Worm (Caenorhabditis elegans): ENCODE measurements around the gene srd-10.

Gene srd-10

DNA sequence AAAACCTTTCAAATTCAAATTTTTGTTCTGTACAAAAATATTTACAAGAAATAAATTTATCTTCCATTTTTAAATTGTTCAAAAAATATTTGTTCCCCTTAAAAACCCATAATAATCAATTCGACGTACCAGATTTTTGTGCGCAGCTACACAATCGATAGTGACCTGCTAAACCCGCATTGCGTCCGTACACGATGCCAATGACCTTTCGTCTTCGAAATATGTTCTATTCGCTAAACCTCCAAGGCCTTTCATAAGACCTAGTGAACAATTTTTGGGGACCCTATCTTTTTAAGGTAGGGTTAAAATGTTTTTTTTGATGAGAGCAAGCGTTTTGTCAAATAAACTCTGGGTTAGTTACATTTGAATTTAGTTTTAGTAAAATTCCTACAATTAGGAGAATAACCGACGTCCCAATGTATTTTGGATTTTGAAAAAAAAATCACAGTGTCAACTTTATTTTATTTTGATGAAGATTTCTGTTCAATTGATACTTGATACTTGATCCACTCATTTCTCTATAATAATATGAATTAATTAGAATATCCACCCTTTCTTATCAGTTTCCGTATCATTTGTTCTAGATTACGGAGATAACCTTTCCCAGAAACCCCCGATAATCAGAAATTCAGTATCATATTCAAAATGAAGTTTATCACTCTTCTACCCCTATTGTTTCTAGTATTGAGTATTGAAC, 27.3 kb downstream of the srd-10 start, which contains the start of gene Y45F10B.59:
Gene Y45F10B.59, plus strand, starts transcription at position 647 of the 697 bp plus-strand sequence.
- TF ChIP-seq lin-32 (GFP tag; optimal IDR thresholded peaks at IDR 0.05) (no peak), mab-5 (tag; optimal IDR thresholded peaks at IDR 0.05) (no peak), nhr-12 (tag; optimal IDR thresholded peaks at IDR 0.05) (no peak), ceh-43 (GFP tag; optimal IDR thresholded peaks at IDR 0.05) (no peak), lin-13 (tag; optimal IDR thresholded peaks at IDR 0.05) (no peak), ceh-83 (GFP tag; optimal IDR thresholded peaks at IDR 0.05) (no peak), elt-1 (tag; optimal IDR thresholded peaks at IDR 0.05; ENCODE audit: borderline replicate concordance, insufficient read depth) (no peak), nhr-76 (tag; optimal IDR thresholded peaks at IDR 0.05) (no peak), M03D4.4 (tag; optimal IDR thresholded peaks at IDR 0.05) (no peak), lsy-2 (tag; optimal IDR thresholded peaks at IDR 0.05) (no peak), blmp-1 (tag; optimal IDR thresholded peaks at IDR 0.05) (no peak), ham-2 (GFP tag; optimal IDR thresholded peaks at IDR 0.05) (no peak), elt-3 (tag; optimal IDR thresholded peaks at IDR 0.05) (no peak), sptf-1 (tag; optimal IDR thresholded peaks at IDR 0.05) (no peak), mls-2 (tag; optimal IDR thresholded peaks at IDR 0.05) (no peak), snpc-4 (tag; optimal IDR thresholded peaks at IDR 0.05) (no peak)

DNA sequence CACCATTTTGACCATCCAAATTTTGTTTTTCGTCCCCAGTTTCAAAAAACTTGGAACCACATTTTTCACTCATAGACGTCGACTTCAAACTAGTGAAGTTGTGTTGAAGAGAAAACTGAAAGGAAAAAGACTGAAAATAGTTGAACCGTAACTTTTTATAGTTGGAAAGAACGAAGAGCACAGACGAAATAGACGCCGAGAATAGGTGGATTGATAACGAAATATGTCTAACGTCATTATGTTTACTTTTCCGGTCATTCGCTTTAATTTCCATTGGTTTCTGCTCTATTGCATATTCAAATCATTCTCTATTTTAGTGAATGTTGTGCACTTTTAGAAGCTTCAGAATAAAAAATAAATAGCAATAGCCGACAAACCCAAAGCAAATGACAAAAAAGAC, 34.9 kb downstream of the srd-10 start, which contains the start of gene C08F11.13:
Gene C08F11.13, minus strand, starts transcription at position 138 of the 400 bp plus-strand sequence.
- TF ChIP-seq hlh-1 (tag; optimal IDR thresholded peaks at IDR 0.05) (no peak), nhr-28 (tag; optimal IDR thresholded peaks at IDR 0.05) (no peak), ztf-11 (tag; optimal IDR thresholded peaks at IDR 0.05) (no peak), elt-3 (tag; optimal IDR thresholded peaks at IDR 0.05) (no peak), nhr-12 (tag; optimal IDR thresholded peaks at IDR 0.05) (no peak), mep-1 (tag; optimal IDR thresholded peaks at IDR 0.05) (no peak), unc-39 (tag; optimal IDR thresholded peaks at IDR 0.05) (no peak), nhr-237 (tag; optimal IDR thresholded peaks at IDR 0.05) (no peak), lin-13 (tag; optimal IDR thresholded peaks at IDR 0.05) (no peak)

DNA sequence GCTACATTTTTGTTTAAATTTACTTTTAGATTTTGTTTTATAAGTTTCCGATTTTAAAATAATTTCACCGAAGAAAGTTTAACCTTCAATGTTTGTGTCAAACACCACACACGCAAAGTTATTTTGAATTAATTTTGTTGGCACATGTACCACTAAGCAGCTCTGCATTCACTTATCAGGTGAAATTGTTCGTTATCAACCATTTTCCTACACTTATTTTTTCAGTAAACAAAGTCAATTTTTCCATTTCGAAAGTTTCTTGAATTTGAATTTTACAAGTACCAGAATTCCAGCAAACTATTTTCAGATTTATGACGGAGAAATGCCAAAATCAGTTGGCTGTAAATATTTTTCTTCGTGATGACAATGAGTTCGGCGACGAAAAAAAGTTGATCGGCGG, 44.4 kb downstream of the srd-10 start, which contains the start of gene C08F11.3:
Gene C08F11.3, plus strand, starts transcription at position 301 of the 400 bp plus-strand sequence.
- TF ChIP-seq ceh-83 (GFP tag; optimal IDR thresholded peaks at IDR 0.05) (no peak), ham-2 (GFP tag; optimal IDR thresholded peaks at IDR 0.05) (no peak), unc-39 (tag; optimal IDR thresholded peaks at IDR 0.05) (no peak), lin-32 (GFP tag; optimal IDR thresholded peaks at IDR 0.05) (no peak), sem-2 (GFP tag; optimal IDR thresholded peaks at IDR 0.05) (no peak), flh-1 (GFP tag; optimal IDR thresholded peaks at IDR 0.05) (no peak), unc-120 (tag; optimal IDR thresholded peaks at IDR 0.05; ENCODE audit: poor library complexity, severe bottlenecking) (no peak), lin-13 (tag; optimal IDR thresholded peaks at IDR 0.05) (no peak), M03D4.4 (tag; optimal IDR thresholded peaks at IDR 0.05) (no peak), elt-3 (tag; optimal IDR thresholded peaks at IDR 0.05) (no peak)

DNA sequence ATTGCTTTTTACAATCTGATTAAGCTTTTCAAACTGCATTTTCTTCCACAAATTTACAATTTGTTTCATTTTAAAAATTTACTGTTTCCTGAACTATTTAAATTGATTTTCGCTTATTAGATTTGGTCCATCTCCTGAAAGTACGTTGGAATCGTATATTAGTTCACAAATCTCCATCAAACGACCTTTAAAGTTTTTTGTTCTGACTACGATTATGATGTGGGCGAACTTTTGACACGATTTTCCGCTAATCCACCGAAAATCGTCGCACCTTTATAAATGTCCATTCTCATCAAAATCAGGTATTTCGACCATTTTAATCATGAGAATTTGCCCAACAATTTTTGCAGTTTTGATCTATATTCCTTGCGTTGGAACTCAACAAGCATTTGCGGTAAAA, 48.7 kb downstream of the srd-10 start, which contains the start of gene C08F11.1:
Gene C08F11.1, plus strand, starts transcription at position 301 of the 400 bp plus-strand sequence.
- no peak for TF ChIP-seq unc-39 (tag; optimal IDR thresholded peaks at IDR 0.05)
- no peak for TF ChIP-seq nhr-76 (tag; optimal IDR thresholded peaks at IDR 0.05)
- no peak for TF ChIP-seq bed-3 (GFP tag; optimal IDR thresholded peaks at IDR 0.05)
- TF ChIP-seq unc-120 (tag; optimal IDR thresholded peaks at IDR 0.05; ENCODE audit: poor library complexity, severe bottlenecking): no peak
- no peak for TF ChIP-seq nhr-237 (tag; optimal IDR thresholded peaks at IDR 0.05)
- TF ChIP-seq mep-1 (tag; optimal IDR thresholded peaks at IDR 0.05): no peak
- no peak for TF ChIP-seq elt-3 (tag; optimal IDR thresholded peaks at IDR 0.05)
- no peak for TF ChIP-seq sptf-1 (tag; optimal IDR thresholded peaks at IDR 0.05)
- no peak for TF ChIP-seq mls-2 (tag; optimal IDR thresholded peaks at IDR 0.05)
- TF ChIP-seq nhr-12 (tag; optimal IDR thresholded peaks at IDR 0.05): no peak
- TF ChIP-seq zip-8 (tag; optimal IDR thresholded peaks at IDR 0.05): no peak
- TF ChIP-seq M03D4.4 (tag; optimal IDR thresholded peaks at IDR 0.05): no peak
- no peak for TF ChIP-seq hlh-1 (tag; optimal IDR thresholded peaks at IDR 0.05)
- TF ChIP-seq snpc-4 (tag; optimal IDR thresholded peaks at IDR 0.05): no peak
- no peak for TF ChIP-seq lin-32 (GFP tag; optimal IDR thresholded peaks at IDR 0.05)
- no peak for TF ChIP-seq mab-5 (tag; optimal IDR thresholded peaks at IDR 0.05)
- no peak for TF ChIP-seq unc-62 (GFP tag; optimal IDR thresholded peaks at IDR 0.05)
- no peak for TF ChIP-seq drap-1 (GFP tag; optimal IDR thresholded peaks at IDR 0.05)
- no peak for TF ChIP-seq elt-1 (tag; optimal IDR thresholded peaks at IDR 0.05; ENCODE audit: borderline replicate concordance, insufficient read depth)
